Worm (Caenorhabditis elegans) whole organism, L4 larva: Measurements from ENCODE around the gene C33G8.2.

Experiments
- F10B5.3 ChIP-seq: sonication (generic microtip); optimal IDR thresholded peaks from 2 replicates; lab custom pipeline; 2016; ENCODE audit warnings: mild to moderate bottlenecking, missing genetic modification characterization, missing compliant biosample characterization
- F49E8.2 ChIP-seq: sonication (generic microtip); optimal IDR thresholded peaks from 2 replicates; lab custom pipeline; 2016; ENCODE audit warnings: missing compliant biosample characterization, mild to moderate bottlenecking, missing genetic modification characterization, borderline replicate concordance
- T26A8.4 ChIP-seq: fragments of 200-800 bp; sonication (Bioruptor generic); IDR thresholded peaks from 2 replicates; pipeline ENCODE4 v1.3.6; 2022; ENCODE audit warnings: missing genetic modification characterization, missing compliant biosample characterization
- Y48G9A.11 ChIP-seq: fragments of 200-800 bp; sonication (Bioruptor generic); IDR thresholded peaks from 2 replicates; pipeline ENCODE4 v1.3.6; 2022; ENCODE audit warnings: missing genetic modification reagents, missing genetic modification characterization, missing compliant biosample characterization
- Y5F2A.4 ChIP-seq: fragments of 200-800 bp; sonication (Bioruptor generic); optimal IDR thresholded peaks from 2 replicates; lab custom pipeline; 2018; ENCODE audit warnings: mild to moderate bottlenecking, missing genetic modification characterization, missing compliant biosample characterization
- ZK337.2 ChIP-seq: fragments of 200-800 bp; sonication (Bioruptor generic); IDR thresholded peaks from 2 replicates; pipeline ENCODE4 v1.3.6; 2022; ENCODE audit warnings: missing genetic modification reagents, missing genetic modification characterization, missing compliant biosample characterization
- ZK546.5 ChIP-seq, 2 experiments: sonication (generic microtip); optimal IDR thresholded peaks; 2 replicates each; lab custom pipeline; 2017; ENCODE audit warnings: missing biosample characterization in 2 of 2, missing genetic modification characterization in 2 of 2
- aha-1 ChIP-seq: fragments of 150-350 bp; peaks from one replicate; lab custom pipeline; 2014; ENCODE audit warnings: missing biosample characterization, missing genetic modification characterization
- ama-1 ChIP-seq: fragments of 150-350 bp; optimal IDR thresholded peaks from 2 replicates; lab custom pipeline; 2014; ENCODE audit warnings: inconsistent platforms, mixed read lengths
- attf-4 ChIP-seq: sonication (generic microtip); optimal IDR thresholded peaks from 3 replicates; lab custom pipeline; 2017; ENCODE audit warnings: missing biosample characterization, missing genetic modification characterization
- ceh-20 ChIP-seq: fragments of 200-800 bp; sonication (Bioruptor generic); IDR thresholded peaks from 2 replicates; pipeline ENCODE4 v1.3.6; 2022; ENCODE audit warnings: missing genetic modification reagents, missing genetic modification characterization, missing compliant biosample characterization
- ceh-32 ChIP-seq: sonication (generic microtip); optimal IDR thresholded peaks from 2 replicates; lab custom pipeline; 2016; ENCODE audit warnings: mild to moderate bottlenecking, missing genetic modification characterization, missing compliant biosample characterization; ENCODE audit not compliant: poor library complexity
- ceh-44 ChIP-seq: fragments of 200-800 bp; sonication (Bioruptor generic); IDR thresholded peaks from 2 replicates; pipeline ENCODE4 v1.3.6; 2022; ENCODE audit warnings: missing genetic modification reagents, missing genetic modification characterization, missing compliant biosample characterization
- ceh-62 ChIP-seq: sonication (generic microtip); optimal IDR thresholded peaks from 2 replicates; lab custom pipeline; 2017; ENCODE audit warnings: missing biosample characterization, missing genetic modification characterization
- ceh-82 ChIP-seq: sonication (generic microtip); optimal IDR thresholded peaks from 2 replicates; lab custom pipeline; 2017; ENCODE audit warnings: missing biosample characterization, missing genetic modification characterization
- ces-1 ChIP-seq: fragments of 150-350 bp; sonication (generic microtip); optimal IDR thresholded peaks from 4 replicates; lab custom pipeline; 2014; ENCODE audit warnings: missing biosample characterization, missing genetic modification reagents, missing genetic modification characterization
- cey-2 ChIP-seq: sonication (generic microtip); optimal IDR thresholded peaks from 3 replicates; lab custom pipeline; 2017; ENCODE audit warnings: missing genetic modification characterization, mild to moderate bottlenecking, missing compliant biosample characterization, antibody characterized with exemption, borderline replicate concordance; ENCODE audit not compliant: insufficient read depth
- ctbp-1 ChIP-seq: fragments of 200-800 bp; sonication (Bioruptor generic); IDR thresholded peaks from 2 replicates; pipeline ENCODE4 v1.3.6; 2022; ENCODE audit warnings: missing genetic modification reagents, missing genetic modification characterization, missing compliant biosample characterization
- daf-12 ChIP-seq: fragments of 150-350 bp; optimal IDR thresholded peaks from 2 replicates; lab custom pipeline; 2014; ENCODE audit warnings: missing biosample characterization, missing genetic modification reagents, missing genetic modification characterization
- daf-16 ChIP-seq, 3 experiments: sonication (generic microtip); optimal IDR thresholded peaks; 2 replicates each; lab custom pipeline; 2016 to 2017; ENCODE audit warnings: missing genetic modification characterization in 3 of 3, missing genetic modification reagents in 3 of 3, mild to moderate bottlenecking in 2 of 3, missing compliant biosample characterization in 2 of 3, missing biosample characterization in 1 of 3, moderate library complexity in 1 of 3
- dmd-9 ChIP-seq: fragments of 200-800 bp; sonication (Bioruptor generic); IDR thresholded peaks from 2 replicates; pipeline ENCODE4 v1.3.6; 2022; ENCODE audit warnings: missing genetic modification reagents, missing genetic modification characterization, missing compliant biosample characterization
- dpl-1 ChIP-seq: fragments of 150-350 bp; optimal IDR thresholded peaks from 2 replicates; lab custom pipeline; 2014; ENCODE audit warnings: missing biosample characterization, missing genetic modification reagents, missing genetic modification characterization
- dve-1 ChIP-seq: sonication (generic microtip); optimal IDR thresholded peaks from 2 replicates; lab custom pipeline; 2017; ENCODE audit warnings: antibody characterized with exemption, mild to moderate bottlenecking, missing genetic modification characterization, missing compliant biosample characterization; ENCODE audit not compliant: insufficient read depth
- hif-1 ChIP-seq, 2 experiments: sonication (generic microtip); optimal IDR thresholded peaks; 2 replicates each; lab custom pipeline; 2016 to 2017; ENCODE audit warnings: missing compliant biosample characterization in 2 of 2, missing genetic modification characterization in 2 of 2, missing genetic modification reagents in 2 of 2, missing genotype in 2 of 2, mild to moderate bottlenecking in 1 of 2
- lsy-2 ChIP-seq, 2 experiments: fragments of 150-350 bp in 1 of 2; sonication (generic microtip) in 1 of 2; optimal IDR thresholded peaks; 2 replicates each; lab custom pipeline; 2014 to 2017; ENCODE audit warnings: missing biosample characterization in 2 of 2, missing genetic modification characterization in 2 of 2
- madf-5 ChIP-seq, 2 experiments: fragments of 200-800 bp; sonication (Bioruptor generic); IDR thresholded peaks; 2 replicates each; pipeline ENCODE4 v1.3.6; 2022; ENCODE audit warnings: missing compliant biosample characterization in 2 of 2, missing genetic modification characterization in 2 of 2
- madf-9 ChIP-seq: fragments of 200-800 bp; sonication (Bioruptor generic); conservative IDR thresholded peaks from 2 replicates; pipeline ENCODE4 v1.3.6; 2022; ENCODE audit warnings: missing genetic modification reagents, missing genetic modification characterization, missing compliant biosample characterization
- mdt-29 ChIP-seq: fragments of 200-800 bp; sonication (Bioruptor generic); IDR thresholded peaks from 2 replicates; pipeline ENCODE4 v1.3.6; 2022; ENCODE audit warnings: missing genetic modification reagents, missing genetic modification characterization, missing compliant biosample characterization
- mep-1 ChIP-seq: fragments of 150-350 bp; sonication (generic microtip); optimal IDR thresholded peaks from 3 replicates; lab custom pipeline; 2014; ENCODE audit warnings: missing biosample characterization, missing genetic modification characterization
- nhr-111 ChIP-seq: fragments of 200-800 bp; sonication (Bioruptor generic); optimal IDR thresholded peaks from 2 replicates; lab custom pipeline; 2018; ENCODE audit warnings: mild to moderate bottlenecking, missing genetic modification characterization, missing compliant biosample characterization
- nhr-42 ChIP-seq: fragments of 200-800 bp; sonication (Bioruptor generic); IDR thresholded peaks from 2 replicates; pipeline ENCODE4 v1.3.6; 2022; ENCODE audit warnings: missing genetic modification characterization, missing compliant biosample characterization
- php-3 ChIP-seq: fragments of 200-800 bp; sonication (Bioruptor generic); IDR thresholded peaks from 2 replicates; pipeline ENCODE4 v1.3.6; 2022; ENCODE audit warnings: missing genetic modification reagents, missing genetic modification characterization, missing compliant biosample characterization
- pqm-1 ChIP-seq: sonication (generic microtip); optimal IDR thresholded peaks from 2 replicates; lab custom pipeline; 2017; ENCODE audit warnings: missing biosample characterization, missing genetic modification characterization
- set-16 ChIP-seq: fragments of 200-800 bp; sonication (Bioruptor generic); IDR thresholded peaks from 2 replicates; pipeline ENCODE4 v1.3.6; 2022; ENCODE audit warnings: missing genetic modification reagents, missing genetic modification characterization, missing compliant biosample characterization
- skn-1 ChIP-seq: fragments of 150-350 bp; optimal IDR thresholded peaks from 2 replicates; lab custom pipeline; 2014; ENCODE audit warnings: missing biosample characterization, missing genetic modification characterization
- snpc-1.2 ChIP-seq: fragments of 200-800 bp; sonication (Bioruptor generic); IDR thresholded peaks from 2 replicates; pipeline ENCODE4 v1.3.6; 2022; ENCODE audit warnings: missing genetic modification reagents, missing genetic modification characterization, missing compliant biosample characterization
- tra-1 ChIP-seq: fragments of 200-800 bp; sonication (Bioruptor generic); IDR thresholded peaks from 2 replicates; pipeline ENCODE4 v1.3.6; 2022; ENCODE audit warnings: missing genetic modification reagents, missing genetic modification characterization, missing compliant biosample characterization
- unc-39 ChIP-seq: sonication (generic microtip); optimal IDR thresholded peaks from 2 replicates; lab custom pipeline; 2017; ENCODE audit warnings: missing biosample characterization, missing genetic modification characterization
- unc-62 ChIP-seq, 3 experiments: fragments of 150-350 bp in 1 of 3; sonication (generic microtip); optimal IDR thresholded peaks in 2 of 3; peaks in 1 of 3; 1 replicate in 1 of 3; 2 replicates in 2 of 3; lab custom pipeline; 2014 to 2017; ENCODE audit warnings: missing biosample characterization in 3 of 3, missing genetic modification characterization in 3 of 3, missing genetic modification reagents in 3 of 3, missing genotype in 1 of 3
- vab-7 ChIP-seq: fragments of 200-800 bp; sonication (Bioruptor generic); IDR thresholded peaks from 2 replicates; pipeline ENCODE4 v1.3.6; 2022; ENCODE audit warnings: missing genetic modification reagents, missing genetic modification characterization, missing compliant biosample characterization
- zag-1 ChIP-seq: fragments of 150-350 bp; optimal IDR thresholded peaks from 2 replicates; lab custom pipeline; 2014; ENCODE audit warnings: missing biosample characterization, missing genetic modification characterization
- zfp-3 ChIP-seq: fragments of 200-800 bp; sonication (Bioruptor generic); conservative IDR thresholded peaks from 2 replicates; pipeline ENCODE4 v1.3.6; 2022; ENCODE audit warnings: missing genetic modification reagents, missing genetic modification characterization, missing compliant biosample characterization
- ztf-11 ChIP-seq: fragments of 150-350 bp; optimal IDR thresholded peaks from 2 replicates; lab custom pipeline; 2014; ENCODE audit warnings: missing biosample characterization, missing genetic modification characterization
- ztf-7 ChIP-seq: fragments of 150-350 bp; optimal IDR thresholded peaks from 2 replicates; lab custom pipeline; 2014; ENCODE audit warnings: missing biosample characterization, missing genetic modification characterization

The C33G8.2 gene

DNA sequence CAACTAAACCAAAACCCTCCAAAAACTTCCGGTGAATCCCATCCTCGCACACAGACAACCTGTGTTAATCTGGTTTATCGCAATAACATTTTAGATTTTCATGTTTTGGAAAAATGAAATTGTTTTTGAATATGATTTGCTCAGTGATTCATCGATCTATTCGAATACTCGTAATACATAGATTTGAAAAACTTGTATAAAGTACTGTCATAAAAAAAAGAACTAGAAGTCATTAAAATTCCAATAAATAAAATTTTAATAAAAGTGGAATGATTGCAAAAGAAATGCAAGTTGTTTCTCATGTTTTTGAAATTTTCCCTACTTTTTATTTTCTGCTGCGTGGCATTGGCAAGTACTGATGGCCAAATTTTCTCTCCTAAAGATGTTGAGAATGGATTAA, 45.0 kb downstream of the C33G8.2 start, which contains the start of gene spig-8:
spig-8 (plus strand) TSS at position 301 of the 400 bp plus-strand sequence.
- TF ChIP-seq ces-1 (GFP tag; lab: Kevin White, UChicago) = no peak
- TF ChIP-seq tra-1 = no peak

DNA sequence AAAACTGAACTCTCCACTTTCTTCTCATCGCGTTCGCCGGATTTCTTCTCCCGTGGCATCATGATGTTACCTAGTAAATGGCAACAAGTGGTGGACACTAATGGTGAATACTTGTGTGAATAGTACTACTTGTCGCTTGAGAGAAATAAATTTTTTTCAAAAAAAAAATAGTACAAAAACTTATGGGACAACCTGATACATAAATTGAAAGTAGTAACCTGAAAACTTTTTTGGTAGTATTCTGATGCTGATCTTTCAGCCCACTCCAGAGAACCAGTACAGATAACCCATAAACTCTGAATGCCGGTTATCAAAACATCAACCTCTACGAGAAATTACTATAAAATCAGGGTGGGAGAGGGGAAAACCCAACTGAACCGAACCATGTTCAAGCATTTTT, 48.2 kb downstream of the C33G8.2 start, which contains the start of gene Y57E12AL.2:
Y57E12AL.2 (plus strand) TSS at position 301 of the 400 bp plus-strand sequence.
- TF ChIP-seq aha-1 (tag; lab: Kevin White, UChicago) = peak; percentile 21

DNA sequence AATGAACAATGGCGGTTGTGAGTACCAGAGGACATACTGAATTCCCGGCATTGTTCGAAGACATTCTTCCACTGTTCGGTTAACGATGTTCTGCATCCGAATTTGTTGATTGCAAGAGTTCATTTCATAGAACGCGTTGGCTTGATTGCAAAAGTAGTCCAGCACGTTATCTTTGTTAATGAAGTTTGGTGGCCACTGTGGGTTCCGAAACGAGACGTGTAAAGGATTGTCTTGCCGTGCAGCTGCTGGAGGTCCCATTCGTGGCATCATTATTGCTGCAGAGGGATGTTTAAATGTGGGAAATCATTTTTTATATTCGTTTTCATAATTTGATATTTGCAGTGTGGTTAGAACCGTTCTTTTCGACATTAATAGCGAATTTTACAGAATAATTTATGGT, 49.8 kb downstream of the C33G8.2 start, which contains the start of gene mdt-6:
mdt-6 (minus strand) TSS at position 275 of the 400 bp plus-strand sequence.
- peak in 1 of 2 experiments; percentile 88 for TF ChIP-seq unc-62 (GFP tag; optimal IDR thresholded peaks at IDR 0.05 in 1 of 2; lab: Kevin White, UChicago)
- no peak for TF ChIP-seq unc-62 (tag; optimal IDR thresholded peaks at IDR 0.05; lab: Kevin White, UChicago)
- 0 out of 2 replicates have a peak, but pooled peaks have one; percentile 11 for TF ChIP-seq ctbp-1 (GFP tag; lab: Robert Waterston, UW)
- no peak for TF ChIP-seq zfp-3 (GFP tag; lab: Robert Waterston, UW)
- TF ChIP-seq aha-1 (tag; lab: Kevin White, UChicago) = peak; percentile 84
- no peak for TF ChIP-seq ama-1
- TF ChIP-seq T26A8.4 = peak; percentile 53
- TF ChIP-seq tra-1 = no peak
- no peak for TF ChIP-seq nhr-111 (GFP tag; lab: Kevin White, UChicago)
- no peak for TF ChIP-seq cey-2
- no peak for TF ChIP-seq zag-1 (tag; lab: Kevin White, UChicago)
- TF ChIP-seq ZK546.5 (tag; optimal IDR thresholded peaks at IDR 0.05; lab: Kevin White, UChicago) = no peak
- no peak for TF ChIP-seq pqm-1
- no peak for TF ChIP-seq ztf-7
- TF ChIP-seq snpc-1.2 (GFP tag; lab: Robert Waterston, UW) = 0 out of 2 replicates have a peak, but pooled peaks have one; percentile 26
- no peak for TF ChIP-seq mdt-29

DNA sequence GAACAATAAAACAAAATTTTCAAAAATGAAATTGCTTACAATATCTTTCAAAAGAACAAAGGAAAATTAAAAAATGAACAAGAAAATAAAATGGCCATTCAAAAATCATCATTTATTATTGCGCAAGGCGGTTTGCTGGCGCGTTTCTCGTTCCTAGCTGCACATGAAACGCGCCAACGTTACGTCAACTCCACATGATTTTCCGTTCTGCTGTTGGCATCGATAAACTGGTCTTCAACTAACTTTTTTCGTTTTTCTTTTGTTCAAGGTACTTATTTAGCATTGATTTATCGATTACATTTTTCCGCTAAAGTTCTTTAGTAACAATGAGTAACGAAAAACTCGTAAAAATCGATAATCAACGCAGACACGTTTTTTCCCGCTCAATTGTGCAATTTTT, 50.8 kb downstream of the C33G8.2 start, which contains the start of the genes Y57E12AL.6 and Y57E12AL.1:
Y57E12AL.6 (minus strand) TSS at position 75 of the 400 bp plus-strand sequence.
Y57E12AL.1 (plus strand) TSS at position 135 of the 400 bp plus-strand sequence.
- TF ChIP-seq daf-12 (tag; lab: Kevin White, UChicago) = no peak
- no peak for TF ChIP-seq ceh-32 (tag; lab: Kevin White, UChicago)
- no peak for TF ChIP-seq daf-16 (GFP tag; optimal IDR thresholded peaks at IDR 0.05; lab: Kevin White, UChicago)
- peak; percentile 64 for TF ChIP-seq daf-16 (tag; optimal IDR thresholded peaks at IDR 0.05; lab: Kevin White, UChicago)
- TF ChIP-seq mdt-29 = no peak
- no peak for TF ChIP-seq php-3
- peak in 1 of 2 experiments; percentile 43 for TF ChIP-seq hif-1 (tag; optimal IDR thresholded peaks at IDR 0.05; lab: Kevin White, UChicago)
- no peak for TF ChIP-seq ceh-82 (tag; lab: Kevin White, UChicago)
- no peak for TF ChIP-seq vab-7
- peak; percentile 83 for TF ChIP-seq dve-1
- no peak for TF ChIP-seq set-16 (GFP tag; lab: Robert Waterston, UW)
- TF ChIP-seq ceh-20 = peak; percentile 72
- TF ChIP-seq mep-1 (tag; lab: Kevin White, UChicago) = peak; percentile 91
- peak; percentile 44 to 90 for TF ChIP-seq lsy-2 (tag; optimal IDR thresholded peaks at IDR 0.05; lab: Kevin White, UChicago)
- TF ChIP-seq skn-1 (tag; lab: Kevin White, UChicago) = no peak
- no peak for TF ChIP-seq madf-9 (GFP tag; lab: Robert Waterston, UW)
- TF ChIP-seq nhr-42 (GFP tag; lab: Robert Waterston, UW) = no peak
- no peak for TF ChIP-seq madf-5 (GFP tag; IDR thresholded peaks at IDR 0.05; lab: Robert Waterston, UW)
- no peak for TF ChIP-seq ztf-11
- TF ChIP-seq ctbp-1 (GFP tag; lab: Robert Waterston, UW) = no peak
- TF ChIP-seq F49E8.2 (tag; lab: Kevin White, UChicago) = no peak
- TF ChIP-seq dpl-1 (GFP tag; lab: Kevin White, UChicago) = peak; percentile 85
- no peak for TF ChIP-seq pqm-1
- no peak for TF ChIP-seq ZK337.2 (GFP tag; lab: Robert Waterston, UW)
- no peak for TF ChIP-seq attf-4 (tag; lab: Kevin White, UChicago)
- no peak for TF ChIP-seq unc-39
- no peak for TF ChIP-seq ceh-62 (tag; lab: Kevin White, UChicago)
- TF ChIP-seq ces-1 (GFP tag; lab: Kevin White, UChicago) = no peak
- TF ChIP-seq ZK546.5 (tag; optimal IDR thresholded peaks at IDR 0.05; lab: Kevin White, UChicago) = no peak
- TF ChIP-seq F10B5.3 (tag; lab: Kevin White, UChicago) = no peak
- TF ChIP-seq Y48G9A.11 (GFP tag; lab: Robert Waterston, UW) = no peak
- no peak for TF ChIP-seq Y5F2A.4 (GFP tag; lab: Kevin White, UChicago)
- peak; percentile 66; the same call in 1 of the 2 replicates for TF ChIP-seq dmd-9 (GFP tag; lab: Robert Waterston, UW)
- TF ChIP-seq ceh-44 (GFP tag; lab: Robert Waterston, UW) = no peak
